Worm (Caenorhabditis elegans) whole organism, young adult: Measurements from ENCODE around the gene R09E10.6.

Experiments used
- C06A6.2 ChIP-seq: fragments of 200-800 bp; sonication (Bioruptor generic); conservative IDR thresholded peaks from 2 replicates; pipeline ENCODE4 v1.3.6; 2022; ENCODE audit warnings: missing genetic modification characterization, missing compliant biosample characterization
- C17E4.6 ChIP-seq: fragments of 200-800 bp; sonication (Bioruptor generic); IDR thresholded peaks from 2 replicates; pipeline ENCODE4 v1.3.6; 2022; ENCODE audit warnings: missing genetic modification reagents, missing genetic modification characterization, missing compliant biosample characterization
- F10E7.11 ChIP-seq: sonication (generic microtip); optimal IDR thresholded peaks from 2 replicates; lab custom pipeline; 2017; ENCODE audit warnings: mild to moderate bottlenecking, missing genetic modification characterization, moderate library complexity, missing compliant biosample characterization
- F37B4.10 ChIP-seq: fragments of 200-800 bp; sonication (Bioruptor generic); IDR thresholded peaks from 2 replicates; pipeline ENCODE4 v1.3.6; 2022; ENCODE audit warnings: missing genetic modification characterization, missing compliant biosample characterization
- F52B5.7 ChIP-seq: sonication (generic microtip); optimal IDR thresholded peaks from 2 replicates; lab custom pipeline; 2016; ENCODE audit warnings: mild to moderate bottlenecking, missing genetic modification characterization, missing compliant biosample characterization
- K12H6.12 ChIP-seq: fragments of 200-800 bp; sonication (Bioruptor generic); optimal IDR thresholded peaks from 2 replicates; lab custom pipeline; 2018; ENCODE audit warnings: mild to moderate bottlenecking, missing genetic modification characterization, missing compliant biosample characterization
- T26A5.8 ChIP-seq: sonication (generic microtip); optimal IDR thresholded peaks from 2 replicates; lab custom pipeline; 2016; ENCODE audit warnings: missing genetic modification characterization, missing compliant biosample characterization
- atf-7 ChIP-seq: sonication (generic microtip); optimal IDR thresholded peaks from 2 replicates; lab custom pipeline; 2017; ENCODE audit warnings: mild to moderate bottlenecking, missing genetic modification characterization, missing compliant biosample characterization
- attf-5 ChIP-seq: fragments of 200-800 bp; sonication (Bioruptor generic); optimal IDR thresholded peaks from 2 replicates; lab custom pipeline; 2018; ENCODE audit warnings: mild to moderate bottlenecking, missing genetic modification characterization, missing compliant biosample characterization
- bed-2 ChIP-seq: fragments of 200-800 bp; sonication (Bioruptor generic); IDR thresholded peaks from 2 replicates; pipeline ENCODE4 v1.3.6; 2022; ENCODE audit warnings: missing genetic modification reagents, missing genetic modification characterization, missing compliant biosample characterization
- ccch-3 ChIP-seq: fragments of 200-800 bp; sonication (Bioruptor generic); optimal IDR thresholded peaks from 2 replicates; lab custom pipeline; 2018; ENCODE audit warnings: mild to moderate bottlenecking, missing genetic modification characterization, missing compliant biosample characterization
- cebp-1 ChIP-seq, 2 experiments: fragments of 200-800 bp in 1 of 2; sonication (Bioruptor generic) in 1 of 2; sonication (generic microtip) in 1 of 2; IDR thresholded peaks in 1 of 2; optimal IDR thresholded peaks in 1 of 2; 2 replicates each; pipeline versions ENCODE4 v1.3.6 to Lab custom; 2017 to 2022; ENCODE audit warnings: missing compliant biosample characterization in 2 of 2, missing genetic modification characterization in 2 of 2, mild to moderate bottlenecking in 1 of 2, missing genetic modification reagents in 1 of 2, moderate library complexity in 1 of 2
- ceh-27 ChIP-seq: fragments of 200-800 bp; sonication (Bioruptor generic); optimal IDR thresholded peaks from 2 replicates; lab custom pipeline; 2018; ENCODE audit warnings: mild to moderate bottlenecking, missing genetic modification characterization, moderate library complexity, missing compliant biosample characterization
- die-1 ChIP-seq: sonication (generic microtip); optimal IDR thresholded peaks from 2 replicates; lab custom pipeline; 2016; ENCODE audit warnings: missing genotype, mild to moderate bottlenecking, missing genetic modification characterization, missing compliant biosample characterization
- dox-1 ChIP-seq: fragments of 200-800 bp; sonication (Bioruptor generic); IDR thresholded peaks from 2 replicates; pipeline ENCODE4 v1.3.6; 2022; ENCODE audit warnings: missing genetic modification reagents, missing genetic modification characterization, missing compliant biosample characterization
- fkh-3 ChIP-seq: sonication (generic microtip); optimal IDR thresholded peaks from 2 replicates; lab custom pipeline; 2016; ENCODE audit warnings: mild to moderate bottlenecking, missing genetic modification characterization, missing compliant biosample characterization
- gei-17 ChIP-seq: fragments of 200-800 bp; sonication (Bioruptor generic); optimal IDR thresholded peaks from 2 replicates; lab custom pipeline; 2018; ENCODE audit warnings: mild to moderate bottlenecking, missing genetic modification characterization, missing compliant biosample characterization
- hmg-1.2 ChIP-seq: fragments of 200-800 bp; sonication (Bioruptor generic); IDR thresholded peaks from 2 replicates; pipeline ENCODE4 v1.3.6; 2022; ENCODE audit warnings: missing genetic modification reagents, missing genetic modification characterization, missing compliant biosample characterization
- lag-1 ChIP-seq: fragments of 200-800 bp; sonication (Bioruptor generic); IDR thresholded peaks from 2 replicates; pipeline ENCODE4 v1.3.6; 2022; ENCODE audit warnings: missing genetic modification reagents, missing genetic modification characterization, missing compliant biosample characterization
- let-607 ChIP-seq, 2 experiments: fragments of 200-800 bp in 1 of 2; sonication (Bioruptor generic) in 1 of 2; sonication (generic microtip) in 1 of 2; optimal IDR thresholded peaks; 2 replicates each; lab custom pipeline; 2016 to 2018; ENCODE audit warnings: mild to moderate bottlenecking in 2 of 2, missing compliant biosample characterization in 2 of 2, missing genetic modification characterization in 2 of 2, moderate library complexity in 2 of 2, missing genotype in 1 of 2
- lin-26 ChIP-seq: fragments of 200-800 bp; sonication (Bioruptor generic); IDR thresholded peaks from 2 replicates; pipeline ENCODE4 v1.3.6; 2022; ENCODE audit warnings: missing genetic modification reagents, missing genetic modification characterization, missing compliant biosample characterization
- lin-40 ChIP-seq: sonication (generic microtip); optimal IDR thresholded peaks from 2 replicates; lab custom pipeline; 2016; ENCODE audit warnings: missing genetic modification characterization, mild to moderate bottlenecking, missing compliant biosample characterization, missing genotype, missing genetic modification reagents
- madf-6 ChIP-seq: fragments of 200-800 bp; sonication (Bioruptor generic); IDR thresholded peaks from 2 replicates; pipeline ENCODE4 v1.3.6; 2022; ENCODE audit warnings: missing genetic modification reagents, missing genetic modification characterization, missing compliant biosample characterization
- madf-8 ChIP-seq: fragments of 200-800 bp; sonication (Bioruptor generic); conservative IDR thresholded peaks from 2 replicates; pipeline ENCODE4 v1.3.6; 2022; ENCODE audit warnings: missing genetic modification reagents, missing genetic modification characterization, missing compliant biosample characterization
- mcd-1 ChIP-seq: fragments of 200-800 bp; sonication (Bioruptor generic); IDR thresholded peaks from 2 replicates; pipeline ENCODE4 v1.3.6; 2022; ENCODE audit warnings: missing genetic modification reagents, missing genetic modification characterization, missing compliant biosample characterization
- mes-4 ChIP-seq: sonication (generic microtip); optimal IDR thresholded peaks from 2 replicates; lab custom pipeline; 2016; ENCODE audit warnings: missing genotype, missing genetic modification characterization, missing compliant biosample characterization
- nhr-80 ChIP-seq: sonication (generic microtip); optimal IDR thresholded peaks from 2 replicates; lab custom pipeline; 2016; ENCODE audit warnings: missing genetic modification characterization, missing compliant biosample characterization
- pha-4 ChIP-seq: fragments of 150-350 bp; sonication (generic microtip); optimal IDR thresholded peaks from 2 replicates; lab custom pipeline; 2014; ENCODE audit warnings: missing biosample characterization, missing genetic modification reagents, missing genetic modification characterization
- rec-8 ChIP-seq, 2 experiments: sonication (generic microtip); optimal IDR thresholded peaks; 2 replicates each; lab custom pipeline; 2016; ENCODE audit warnings: mild to moderate bottlenecking in 2 of 2, missing genetic modification characterization in 2 of 2, missing genetic modification reagents in 2 of 2, missing genotype in 2 of 2, missing biosample characterization in 1 of 2, missing compliant biosample characterization in 1 of 2, moderate library complexity in 1 of 2
- rpc-1 ChIP-seq, 2 experiments: fragments of 150-350 bp in 1 of 2; sonication (generic microtip) in 1 of 2; optimal IDR thresholded peaks; 2 replicates each; lab custom pipeline; 2014 to 2018; ENCODE audit warnings: missing biosample characterization in 1 of 2, missing genetic modification characterization in 1 of 2, missing genetic modification reagents in 1 of 2, missing genotype in 1 of 2
- snpc-1.1 ChIP-seq: sonication (generic microtip); optimal IDR thresholded peaks from 2 replicates; lab custom pipeline; 2017; ENCODE audit warnings: missing genetic modification characterization, mild to moderate bottlenecking, missing compliant biosample characterization, antibody characterized with exemption, moderate library complexity, missing genotype, missing genetic modification reagents; ENCODE audit not compliant: insufficient read depth
- snpc-1.3 ChIP-seq: sonication (generic microtip); optimal IDR thresholded peaks from 2 replicates; lab custom pipeline; 2017; ENCODE audit warnings: missing genetic modification characterization, mild to moderate bottlenecking, missing compliant biosample characterization, antibody characterized with exemption, moderate library complexity, missing genotype, missing genetic modification reagents; ENCODE audit not compliant: insufficient read depth
- snpc-3.4 ChIP-seq: sonication (generic microtip); optimal IDR thresholded peaks from 2 replicates; lab custom pipeline; 2017; ENCODE audit warnings: missing genetic modification characterization, mild to moderate bottlenecking, missing compliant biosample characterization, antibody characterized with exemption, moderate library complexity, missing genotype, missing genetic modification reagents
- snpc-4 ChIP-seq, 5 experiments: fragments of 150-350 bp in 1 of 5; sonication (generic microtip) in 4 of 5; optimal IDR thresholded peaks; 2 replicates each; lab custom pipeline; 2014 to 2018; ENCODE audit warnings: missing genetic modification characterization in 5 of 5, missing biosample characterization in 3 of 5, antibody characterized with exemption in 2 of 5, mild to moderate bottlenecking in 2 of 5, missing compliant biosample characterization in 2 of 5, missing genotype in 2 of 5, moderate library complexity in 2 of 5, missing genetic modification reagents in 1 of 5
- tbp1 ChIP-seq: fragments of 200-800 bp; sonication (Bioruptor generic); optimal IDR thresholded peaks from 2 replicates; lab custom pipeline; 2018; ENCODE audit warnings: mild to moderate bottlenecking, missing genetic modification characterization, missing compliant biosample characterization
- tbx-9 ChIP-seq: sonication (generic microtip); optimal IDR thresholded peaks from 2 replicates; lab custom pipeline; 2016; ENCODE audit warnings: borderline replicate concordance, missing genetic modification characterization, inconsistent platforms, missing compliant biosample characterization
- zim-3 ChIP-seq: sonication (generic microtip); optimal IDR thresholded peaks from 2 replicates; lab custom pipeline; 2017; ENCODE audit warnings: mild to moderate bottlenecking, missing genetic modification characterization, moderate library complexity, missing compliant biosample characterization
- ztf-18 ChIP-seq: sonication (generic microtip); optimal IDR thresholded peaks from 2 replicates; lab custom pipeline; 2016; ENCODE audit warnings: missing genotype, mild to moderate bottlenecking, missing genetic modification characterization, missing compliant biosample characterization

R09E10.6 gene

ce11 chrIV:10294030-10294429 is at the start of gene R09E10.6:
TSS of gene R09E10.6 (minus strand) at chrIV:10294130.
- TF ChIP-seq rpc-1 (optimal IDR thresholded peaks at IDR 0.05; lab: Kevin White, UChicago) (no peak), rpc-1 (tag; optimal IDR thresholded peaks at IDR 0.05; lab: Kevin White, UChicago) (no peak), rec-8 (tag; optimal IDR thresholded peaks at IDR 0.05; lab: Kevin White, UChicago) (no peak), tbx-9 (tag; lab: Kevin White, UChicago) (no peak), bed-2 (no peak), mcd-1 (GFP tag; lab: Robert Waterston, UW) (no peak), T26A5.8 (no peak), snpc-3.4 (no peak), madf-6 (GFP tag; lab: Robert Waterston, UW) (no peak), pha-4 (no peak), F52B5.7 (tag; lab: Kevin White, UChicago) (no peak), gei-17 (GFP tag; lab: Kevin White, UChicago) (no peak), nhr-80 (tag; lab: Kevin White, UChicago) (no peak), K12H6.12 (tag; lab: Kevin White, UChicago) (no peak), snpc-1.3 (tag; lab: Kevin White, UChicago) (no peak), lin-26 (GFP tag; lab: Robert Waterston, UW) (no peak), F10E7.11 (tag; lab: Kevin White, UChicago) (no peak), lag-1 (GFP tag; lab: Robert Waterston, UW) (no peak)

ce11 chrIV:10342361-10342706 is 48.4 kb upstream of the R09E10.6 start:
- TF ChIP-seq nhr-80 (tag; lab: Kevin White, UChicago) = peak; percentile 92
- TF ChIP-seq die-1 (tag; lab: Kevin White, UChicago) = no peak
- no peak for TF ChIP-seq zim-3 (tag; lab: Kevin White, UChicago)
- no peak for TF ChIP-seq F52B5.7 (tag; lab: Kevin White, UChicago)
- TF ChIP-seq ceh-27 = peak; percentile 29
- TF ChIP-seq ccch-3 (GFP tag; lab: Kevin White, UChicago) = no peak
- TF ChIP-seq tbp1 (GFP tag; lab: Kevin White, UChicago) = peak; percentile 34
- peak; percentile 22 for TF ChIP-seq attf-5 (GFP tag; lab: Kevin White, UChicago)
- no peak for TF ChIP-seq cebp-1 (GFP tag; IDR thresholded peaks at IDR 0.05; lab: Robert Waterston, UW)
- TF ChIP-seq cebp-1 (tag; optimal IDR thresholded peaks at IDR 0.05; lab: Kevin White, UChicago) = peak; percentile 68
- peak; percentile 37 for TF ChIP-seq atf-7
- TF ChIP-seq madf-8 (GFP tag; lab: Robert Waterston, UW) = no peak
- no peak for TF ChIP-seq fkh-3 (tag; lab: Kevin White, UChicago)
- no peak for TF ChIP-seq C17E4.6 (GFP tag; lab: Robert Waterston, UW)
- peak in 1 of 2 experiments; percentile 45 for TF ChIP-seq let-607 (tag; optimal IDR thresholded peaks at IDR 0.05; lab: Kevin White, UChicago)
- no peak for TF ChIP-seq snpc-1.1 (tag; lab: Kevin White, UChicago)
- TF ChIP-seq F37B4.10 (GFP tag; lab: Robert Waterston, UW) = no peak
- peak; percentile 25 for TF ChIP-seq lin-40 (tag; lab: Kevin White, UChicago)
- no peak for TF ChIP-seq K12H6.12 (tag; lab: Kevin White, UChicago)
- TF ChIP-seq mes-4 (tag; lab: Kevin White, UChicago) = no peak
- TF ChIP-seq dox-1 (GFP tag; lab: Robert Waterston, UW) = peak; percentile 44
- no peak for TF ChIP-seq snpc-1.3 (tag; lab: Kevin White, UChicago)
- TF ChIP-seq C06A6.2 = no peak
- TF ChIP-seq snpc-4 (GFP tag; optimal IDR thresholded peaks at IDR 0.05; lab: Kevin White, UChicago) = no peak
- peak in 1 of 4 experiments; percentile 40 for TF ChIP-seq snpc-4 (tag; optimal IDR thresholded peaks at IDR 0.05; lab: Kevin White, UChicago)
- TF ChIP-seq hmg-1.2 (GFP tag; lab: Robert Waterston, UW) = peak; percentile 57; the same call in 1 of the 2 replicates
- no peak for TF ChIP-seq ztf-18 (tag; lab: Kevin White, UChicago)
